Fruit fly (Drosophila melanogaster) Kc167 (cell line): ENCODE measurements around the gene CG31546.
A peak's percentile ranks its signal among the peaks of the same experiment; 100 is the strongest.

Source experiments
- Myc ChIP-seq: fragments of >200 bp; optimal IDR thresholded peaks from 2 replicates; lab custom pipeline; 2017; ENCODE audit warnings: missing external identifiers
- Sin3A ChIP-seq: fragments of >200 bp; optimal IDR thresholded peaks from 2 replicates; lab custom pipeline; 2018; ENCODE audit warnings: missing external identifiers
- h ChIP-seq: fragments of >200 bp; optimal IDR thresholded peaks from 3 replicates; lab custom pipeline; 2018; ENCODE audit warnings: missing external identifiers
- insv ChIP-seq: fragments of >200 bp; optimal IDR thresholded peaks from 3 replicates; lab custom pipeline; 2018; ENCODE audit warnings: missing external identifiers
- psq ChIP-seq: fragments of >200 bp; optimal IDR thresholded peaks from 2 replicates; lab custom pipeline; 2017; ENCODE audit warnings: missing external identifiers
- ttk ChIP-seq: sonication (Bioruptor generic); optimal IDR thresholded peaks from 2 replicates; lab custom pipeline; 2017; ENCODE audit warnings: missing external identifiers

CG31546 gene

DNA sequence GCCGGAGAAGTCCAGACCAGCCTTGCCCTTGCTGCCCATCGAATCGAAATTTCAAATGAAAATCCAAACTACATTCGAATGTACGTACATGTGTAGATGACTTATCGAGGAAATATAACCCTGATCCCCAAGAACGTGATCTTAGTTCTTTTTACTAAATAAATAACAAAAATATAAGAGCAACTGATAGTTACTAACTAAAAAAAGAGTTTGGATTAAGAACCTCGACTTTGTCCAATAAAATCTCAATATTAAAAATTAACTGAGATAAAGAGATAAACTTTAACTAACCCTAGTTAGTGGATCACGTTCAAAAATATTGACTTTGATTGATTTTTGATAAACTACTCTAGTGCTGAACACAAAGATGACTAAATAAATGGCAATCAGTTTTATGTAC, at the start of gene CG31546:
Gene CG31546 (minus strand): TSS at position 101 of the 400 bp plus-strand sequence.
- TF ChIP-seq h (lab: Kevin White, UChicago): no peak
- no peak for TF ChIP-seq Myc (lab: Kevin White, UChicago)
- no peak for TF ChIP-seq ttk (lab: Kevin White, UChicago)
- TF ChIP-seq insv (lab: Kevin White, UChicago): no peak
- no peak for TF ChIP-seq psq (lab: Kevin White, UChicago)
- TF ChIP-seq Sin3A (lab: Kevin White, UChicago): no peak

DNA sequence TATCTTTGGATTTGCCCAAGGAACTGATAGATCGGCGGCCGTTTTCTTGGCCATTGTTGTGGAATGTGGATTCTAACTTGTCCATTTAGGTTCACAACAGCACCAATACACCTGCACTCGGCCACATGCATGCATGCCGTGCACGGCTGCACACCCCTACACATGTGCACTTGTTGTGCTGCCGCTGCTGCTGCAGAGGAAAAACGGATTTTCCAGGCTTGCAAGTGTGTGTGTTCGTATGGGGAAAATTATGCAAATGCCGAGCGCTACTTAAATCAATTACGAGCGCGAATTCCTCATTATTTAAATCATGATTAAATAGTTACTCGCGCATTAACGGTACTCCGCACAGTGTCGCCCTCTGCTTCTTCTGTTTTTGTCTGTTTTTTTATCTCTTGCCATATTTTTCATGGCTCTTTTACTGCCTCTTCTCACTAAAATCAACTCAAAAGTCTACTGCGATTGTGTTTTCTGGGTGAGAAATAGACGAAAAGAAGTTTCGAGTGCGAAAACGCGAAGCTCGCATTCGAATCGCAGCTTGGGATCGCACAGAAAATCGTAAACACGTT, 49.2 kb upstream of the CG31546 start:
- TF ChIP-seq Sin3A (lab: Kevin White, UChicago): no peak
- TF ChIP-seq psq (lab: Kevin White, UChicago): no peak
- TF ChIP-seq h (lab: Kevin White, UChicago): no peak
- TF ChIP-seq ttk (lab: Kevin White, UChicago): no peak
- no peak for TF ChIP-seq Myc (lab: Kevin White, UChicago)

- no peak for TF ChIP-seq Myc (lab: Kevin White, UChicago)
- no peak for TF ChIP-seq h (lab: Kevin White, UChicago)
- no peak for TF ChIP-seq psq (lab: Kevin White, UChicago)
- no peak for TF ChIP-seq ttk (lab: Kevin White, UChicago)
- TF ChIP-seq Sin3A (lab: Kevin White, UChicago): no peak
- no peak for TF ChIP-seq insv (lab: Kevin White, UChicago)
These were observed 47.7 kb upstream of the CG31546 start for dm6 chr3R:5682921-5683748.

dm6 chr3R:5682238-5682637, 46.8 kb upstream of the CG31546 start:
- TF ChIP-seq Sin3A (lab: Kevin White, UChicago): no peak

- no peak for TF ChIP-seq ttk (lab: Kevin White, UChicago)
- TF ChIP-seq psq (lab: Kevin White, UChicago): no peak
- TF ChIP-seq Sin3A (lab: Kevin White, UChicago): no peak
- no peak for TF ChIP-seq h (lab: Kevin White, UChicago)
- no peak for TF ChIP-seq Myc (lab: Kevin White, UChicago)
- no peak for TF ChIP-seq insv (lab: Kevin White, UChicago)
These were observed 37.3 kb upstream of the CG31546 start for dm6 chr3R:5672658-5673217.

dm6 chr3R:5671795-5672657, 36.6 kb upstream of the CG31546 start:
- TF ChIP-seq Sin3A (lab: Kevin White, UChicago): no peak
- no peak for TF ChIP-seq ttk (lab: Kevin White, UChicago)
- no peak for TF ChIP-seq insv (lab: Kevin White, UChicago)
- TF ChIP-seq h (lab: Kevin White, UChicago): no peak
- TF ChIP-seq psq (lab: Kevin White, UChicago): no peak
- no peak for TF ChIP-seq Myc (lab: Kevin White, UChicago)

DNA sequence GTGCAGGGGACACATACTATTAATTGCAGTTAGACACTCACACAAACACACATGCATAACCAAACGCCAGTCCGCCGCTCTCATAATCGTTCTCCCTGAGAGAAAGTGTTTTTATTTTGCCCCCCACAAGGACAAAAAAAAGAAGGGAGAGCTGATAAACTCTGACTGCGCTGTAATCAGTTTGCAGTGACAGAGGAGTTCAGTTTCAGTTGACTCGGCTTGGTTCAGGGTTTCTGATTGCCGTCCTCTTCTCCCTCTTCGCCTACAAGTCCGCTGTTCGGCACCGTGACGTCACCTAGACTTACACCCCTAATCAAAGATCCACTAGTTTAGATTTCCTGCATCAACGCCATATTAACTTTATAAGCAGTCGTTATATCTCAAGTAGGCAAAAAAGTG, 35.8 kb upstream of the CG31546 start:
- TF ChIP-seq h (lab: Kevin White, UChicago) (no peak), Sin3A (lab: Kevin White, UChicago) (no peak), Myc (lab: Kevin White, UChicago) (no peak), insv (lab: Kevin White, UChicago) (no peak), ttk (lab: Kevin White, UChicago) (no peak), psq (lab: Kevin White, UChicago) (no peak)

- TF ChIP-seq psq (lab: Kevin White, UChicago) (no peak), h (lab: Kevin White, UChicago) (no peak), ttk (lab: Kevin White, UChicago) (no peak), insv (lab: Kevin White, UChicago) (no peak)
These were observed 35.3 kb upstream of the CG31546 start for dm6 chr3R:5670660-5671264.

DNA sequence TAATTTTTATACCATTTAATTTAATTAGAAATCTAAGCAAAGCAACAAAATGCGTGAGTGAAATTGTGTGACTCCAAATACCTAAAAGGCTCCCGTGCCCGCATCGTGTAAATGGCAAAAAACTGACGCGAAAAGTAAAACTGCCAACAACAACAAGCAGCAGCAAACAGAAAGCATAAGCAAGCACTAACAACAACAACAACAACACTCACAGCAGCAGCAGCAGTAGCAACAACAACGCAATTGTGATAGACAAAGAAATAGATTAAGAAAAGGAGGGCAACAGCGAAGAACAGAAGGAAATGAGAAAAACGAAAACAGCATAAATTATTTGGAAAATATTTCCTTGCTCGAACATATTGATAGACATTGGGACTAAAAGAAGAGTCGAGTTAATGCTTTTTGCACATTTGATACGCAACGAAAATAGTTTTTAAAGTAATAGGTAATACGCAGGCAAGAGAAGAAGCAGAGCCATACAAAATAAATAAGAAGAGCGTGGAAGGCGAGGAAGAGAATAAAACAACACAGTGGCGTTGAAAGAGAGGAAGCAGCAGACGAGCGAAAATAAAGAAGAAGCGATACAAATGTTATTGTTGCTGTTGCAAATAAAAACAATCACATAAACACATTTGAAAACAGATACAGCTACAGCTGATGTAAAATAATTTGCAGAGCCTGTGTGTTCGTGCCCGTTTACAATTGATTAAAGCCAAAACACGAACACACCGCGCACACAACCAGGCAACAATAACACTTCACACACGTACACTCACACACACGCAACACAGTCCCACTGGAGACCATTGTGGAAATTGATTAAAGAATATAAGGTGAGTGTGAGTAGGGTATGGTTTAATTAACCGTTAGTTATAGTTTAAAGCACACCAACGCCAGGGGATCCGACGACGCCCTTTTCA, 34.6 kb upstream of the CG31546 start:
- peak; percentile 85 for TF ChIP-seq psq (lab: Kevin White, UChicago)
- no peak for TF ChIP-seq ttk (lab: Kevin White, UChicago)
- TF ChIP-seq h (lab: Kevin White, UChicago): no peak
- no peak for TF ChIP-seq Sin3A (lab: Kevin White, UChicago)
- TF ChIP-seq Myc (lab: Kevin White, UChicago): no peak
- no peak for TF ChIP-seq insv (lab: Kevin White, UChicago)
